Worm (Caenorhabditis elegans) whole organism, L4/young adult: ENCODE results near the gene pals-26.

Source experiments
- W03F9.2 ChIP-seq: fragments of 150-350 bp; optimal IDR thresholded peaks from 2 replicates; lab custom pipeline; 2014; ENCODE audit warnings: missing biosample characterization, missing genetic modification characterization
- dao-5 ChIP-seq: sonication (generic microtip); optimal IDR thresholded peaks from 2 replicates; lab custom pipeline; 2016; ENCODE audit warnings: missing genotype, missing genetic modification characterization, moderate library complexity, missing compliant biosample characterization
- him-1 ChIP-seq: sonication (generic microtip); optimal IDR thresholded peaks from 2 replicates; lab custom pipeline; 2016; ENCODE audit warnings: missing genotype, missing genetic modification reagents, missing genetic modification characterization, missing compliant biosample characterization

ce11 chrIII:4359208-4359607, 15.7 kb upstream of the pals-26 start:
- TF ChIP-seq dao-5 (tag; lab: Kevin White, UChicago) (no peak), W03F9.2 (no peak), him-1 (tag; lab: Kevin White, UChicago) (no peak)
